Fruit fly (Drosophila melanogaster) whole organism, prepupa: ENCODE data around the gene frc.

Source experiments
- Blimp-1 ChIP-seq: fragments of 200-800 bp; sonication (Bioruptor generic); optimal IDR thresholded peaks from 3 replicates; lab custom pipeline; 2017; ENCODE audit warnings: missing biosample characterization, missing genetic modification characterization, mild to moderate bottlenecking, moderate library complexity, missing genetic modification reagents
- CG10631 ChIP-seq: fragments of 200-800 bp; sonication (Bioruptor generic); optimal IDR thresholded peaks from 2 replicates; lab custom pipeline; 2016; ENCODE audit warnings: missing biosample characterization, missing genetic modification characterization
- CG10669 ChIP-seq: fragments of 200-800 bp; sonication (Bioruptor generic); optimal IDR thresholded peaks from 3 replicates; lab custom pipeline; 2018; ENCODE audit warnings: missing biosample characterization, mild to moderate bottlenecking, missing genetic modification characterization, moderate library complexity
- CG11294 ChIP-seq: fragments of 200-800 bp; sonication (Bioruptor generic); IDR thresholded peaks from 2 replicates; pipeline ENCODE4 v1.3.6; 2022; ENCODE audit warnings: missing biosample characterization, missing genetic modification characterization
- CG11762 ChIP-seq: fragments of 200-800 bp; sonication (Bioruptor generic); optimal IDR thresholded peaks from 3 replicates; lab custom pipeline; 2016; ENCODE audit warnings: missing biosample characterization, missing genetic modification characterization; ENCODE audit not compliant: insufficient read depth
- CG15336 ChIP-seq: fragments of 200-800 bp; sonication (Bioruptor generic); IDR thresholded peaks from 2 replicates; pipeline ENCODE4 v1.3.6; 2022; ENCODE audit warnings: missing biosample characterization, missing genetic modification characterization
- CG1621 ChIP-seq: fragments of 200-800 bp; sonication (Bioruptor generic); optimal IDR thresholded peaks from 3 replicates; lab custom pipeline; 2018; ENCODE audit warnings: missing biosample characterization, mild to moderate bottlenecking, missing genetic modification characterization
- CG16779 ChIP-seq: fragments of 200-800 bp; sonication (Bioruptor generic); optimal IDR thresholded peaks from 3 replicates; lab custom pipeline; 2017; ENCODE audit warnings: missing biosample characterization, mild to moderate bottlenecking, missing genetic modification characterization
- CG3032 ChIP-seq: fragments of 200-800 bp; optimal IDR thresholded peaks from 2 replicates; lab custom pipeline; 2019; ENCODE audit warnings: missing biosample characterization, mild to moderate bottlenecking, missing genetic modification characterization, moderate library complexity
- CG32006 ChIP-seq: fragments of 200-800 bp; sonication (Bioruptor generic); optimal IDR thresholded peaks from 3 replicates; lab custom pipeline; 2017; ENCODE audit warnings: missing biosample characterization, mild to moderate bottlenecking, missing genetic modification characterization
- CG34406 ChIP-seq: fragments of 200-800 bp; sonication (Bioruptor generic); optimal IDR thresholded peaks from 3 replicates; lab custom pipeline; 2016; ENCODE audit warnings: missing biosample characterization, missing genetic modification characterization
- CG3919 ChIP-seq: fragments of 200-800 bp; sonication (Bioruptor generic); optimal IDR thresholded peaks from 3 replicates; lab custom pipeline; 2016; ENCODE audit warnings: missing biosample characterization, missing genetic modification characterization
- CG4318 ChIP-seq: fragments of 200-800 bp; sonication (Bioruptor generic); optimal IDR thresholded peaks from 3 replicates; lab custom pipeline; 2017; ENCODE audit warnings: missing biosample characterization, mild to moderate bottlenecking, missing genetic modification characterization
- CG6792 ChIP-seq: fragments of 200-800 bp; sonication (Bioruptor generic); optimal IDR thresholded peaks from 3 replicates; lab custom pipeline; 2016; ENCODE audit warnings: missing biosample characterization, missing genetic modification characterization
- CG6808 ChIP-seq: fragments of 200-800 bp; sonication (Bioruptor generic); optimal IDR thresholded peaks from 3 replicates; lab custom pipeline; 2017; ENCODE audit warnings: missing biosample characterization, missing genetic modification characterization, mild to moderate bottlenecking, moderate library complexity, missing genetic modification reagents
- CG6854 ChIP-seq: fragments of 200-800 bp; sonication (Bioruptor generic); optimal IDR thresholded peaks from 2 replicates; lab custom pipeline; 2017; ENCODE audit warnings: missing biosample characterization, mild to moderate bottlenecking, missing genetic modification characterization
- CG7368 ChIP-seq: fragments of 200-800 bp; sonication (Bioruptor generic); optimal IDR thresholded peaks from 3 replicates; lab custom pipeline; 2016; ENCODE audit warnings: missing biosample characterization, missing genetic modification characterization
- CG9139 ChIP-seq: fragments of 200-800 bp; sonication (Bioruptor generic); optimal IDR thresholded peaks from 3 replicates; lab custom pipeline; 2017; ENCODE audit warnings: missing biosample characterization, mild to moderate bottlenecking, missing genetic modification characterization
- Eip75B ChIP-seq: fragments of 200-800 bp; sonication (Bioruptor generic); optimal IDR thresholded peaks from 3 replicates; lab custom pipeline; 2016; ENCODE audit warnings: missing biosample characterization, missing genetic modification characterization
- Eip93F ChIP-seq: fragments of 200-800 bp; sonication (Bioruptor generic); optimal IDR thresholded peaks from 2 replicates; lab custom pipeline; 2016; ENCODE audit warnings: missing biosample characterization, mild to moderate bottlenecking, missing genetic modification characterization
- Ets96B ChIP-seq: fragments of 200-800 bp; optimal IDR thresholded peaks from 2 replicates; lab custom pipeline; 2019; ENCODE audit warnings: missing biosample characterization, mild to moderate bottlenecking, missing genetic modification characterization, moderate library complexity
- Gug ChIP-seq: fragments of 200-800 bp; sonication (Bioruptor generic); IDR thresholded peaks from 2 replicates; pipeline ENCODE4 v1.3.6; 2022; ENCODE audit warnings: missing biosample characterization, missing genetic modification characterization
- Hr39 ChIP-seq: fragments of 200-800 bp; sonication (Bioruptor generic); optimal IDR thresholded peaks from 2 replicates; lab custom pipeline; 2016; ENCODE audit warnings: missing biosample characterization, missing genetic modification characterization
- Hr4 ChIP-seq: fragments of 200-800 bp; sonication (Bioruptor generic); optimal IDR thresholded peaks from 3 replicates; lab custom pipeline; 2016; ENCODE audit warnings: missing biosample characterization, missing genetic modification characterization
- Lpt ChIP-seq: fragments of 200-800 bp; sonication (Bioruptor generic); optimal IDR thresholded peaks from 3 replicates; lab custom pipeline; 2016; ENCODE audit warnings: missing biosample characterization, missing genetic modification characterization
- Met ChIP-seq: fragments of 200-800 bp; sonication (Bioruptor generic); optimal IDR thresholded peaks from 3 replicates; lab custom pipeline; 2016; ENCODE audit warnings: missing biosample characterization, missing genetic modification characterization
- OdsH ChIP-seq: fragments of 200-800 bp; sonication (Bioruptor generic); optimal IDR thresholded peaks from 3 replicates; lab custom pipeline; 2016; ENCODE audit warnings: missing biosample characterization, missing genetic modification characterization
- Smox ChIP-seq: fragments of 200-800 bp; sonication (Bioruptor generic); optimal IDR thresholded peaks from 3 replicates; lab custom pipeline; 2016; ENCODE audit warnings: missing biosample characterization, missing genetic modification characterization
- Sox102F ChIP-seq: fragments of 200-800 bp; sonication (Bioruptor generic); optimal IDR thresholded peaks from 2 replicates; lab custom pipeline; 2016; ENCODE audit warnings: missing biosample characterization, mild to moderate bottlenecking, missing genetic modification characterization
- Sox15 ChIP-seq: fragments of 200-800 bp; sonication (Bioruptor generic); optimal IDR thresholded peaks from 3 replicates; lab custom pipeline; 2016; ENCODE audit warnings: missing biosample characterization, missing genetic modification characterization
- acj6 ChIP-seq: fragments of 200-800 bp; sonication (Bioruptor generic); optimal IDR thresholded peaks from 3 replicates; lab custom pipeline; 2016; ENCODE audit warnings: missing biosample characterization, missing genetic modification characterization
- cyc ChIP-seq: fragments of 200-800 bp; sonication (Bioruptor generic); optimal IDR thresholded peaks from 3 replicates; lab custom pipeline; 2016; ENCODE audit warnings: missing biosample characterization, missing genetic modification characterization
- dac ChIP-seq: fragments of 200-800 bp; sonication (Bioruptor generic); optimal IDR thresholded peaks from 2 replicates; lab custom pipeline; 2017; ENCODE audit warnings: missing biosample characterization, mild to moderate bottlenecking, missing genetic modification characterization
- dsx ChIP-seq: fragments of 200-800 bp; optimal IDR thresholded peaks from 3 replicates; lab custom pipeline; 2019; ENCODE audit warnings: missing biosample characterization, mild to moderate bottlenecking, missing genetic modification characterization, moderate library complexity; ENCODE audit not compliant: poor library complexity, severe bottlenecking
- fd59A ChIP-seq: fragments of 200-800 bp; sonication (Bioruptor generic); optimal IDR thresholded peaks from 2 replicates; lab custom pipeline; 2017; ENCODE audit warnings: missing biosample characterization, mild to moderate bottlenecking, missing genetic modification characterization, missing genetic modification reagents
- fkh ChIP-seq: fragments of 200-800 bp; sonication (Bioruptor generic); optimal IDR thresholded peaks from 3 replicates; lab custom pipeline; 2017; ENCODE audit warnings: missing biosample characterization, mild to moderate bottlenecking, missing genetic modification characterization, moderate library complexity
- net ChIP-seq: fragments of 200-800 bp; sonication (Bioruptor generic); optimal IDR thresholded peaks from 3 replicates; lab custom pipeline; 2016; ENCODE audit warnings: missing biosample characterization, missing genetic modification characterization
- pdm3 ChIP-seq: fragments of 200-800 bp; sonication (Bioruptor generic); optimal IDR thresholded peaks from 3 replicates; lab custom pipeline; 2016; ENCODE audit warnings: missing biosample characterization, missing genetic modification characterization
- salr ChIP-seq, 2 experiments: fragments of 200-800 bp; sonication (Bioruptor generic); optimal IDR thresholded peaks; 3 replicates each; lab custom pipeline; 2016 to 2018; ENCODE audit warnings: missing biosample characterization in 2 of 2, missing genetic modification characterization in 2 of 2, mild to moderate bottlenecking in 1 of 2
- spab ChIP-seq: fragments of 200-800 bp; sonication (Bioruptor generic); optimal IDR thresholded peaks from 2 replicates; lab custom pipeline; 2017; ENCODE audit warnings: missing biosample characterization, mild to moderate bottlenecking, missing genetic modification characterization, missing genetic modification reagents
- svp ChIP-seq: fragments of 200-800 bp; sonication (Bioruptor generic); peaks from one replicate; lab custom pipeline; 2016; ENCODE audit warnings: missing biosample characterization, missing genetic modification characterization
- vri ChIP-seq: fragments of 200-800 bp; sonication (Bioruptor generic); optimal IDR thresholded peaks from 3 replicates; lab custom pipeline; 2016; ENCODE audit warnings: missing biosample characterization, mild to moderate bottlenecking, missing genetic modification characterization

frc gene

dm6 chr3L:17444569-17444968, 11.6 kb upstream of the frc start:
- no peak for TF ChIP-seq Hr39
- no peak for TF ChIP-seq Met
- TF ChIP-seq fd59A (GFP tag; lab: Kevin White, UChicago) = no peak
- no peak for TF ChIP-seq vri (GFP tag; lab: Kevin White, UChicago)
- TF ChIP-seq dsx (GFP tag; lab: Kevin White, UChicago) = no peak
- no peak for TF ChIP-seq dac
- TF ChIP-seq CG3032 = no peak

dm6 chr3L:17441602-17442001, 8.6 kb upstream of the frc start:
- TF ChIP-seq CG16779 (tag; lab: Kevin White, UChicago) = no peak
- TF ChIP-seq Eip93F (GFP tag; lab: Kevin White, UChicago) = no peak

dm6 chr3L:17438872-17439495, 6.0 kb upstream of the frc start, which contains the start of gene CG18265:
Gene CG18265 (plus strand): TSS chr3L:17439401.
- TF ChIP-seq CG11294 (GFP tag; lab: Robert Waterston, UW) (no peak), CG16779 (tag; lab: Kevin White, UChicago) (no peak), Sox15 (GFP tag; lab: Kevin White, UChicago) (no peak), CG7368 (GFP tag; lab: Kevin White, UChicago) (peak; percentile 4), net (GFP tag; lab: Kevin White, UChicago) (no peak)

dm6 chr3L:17436331-17436730, 3.3 kb upstream of the frc start, which contains the start of gene CG12229:
Gene CG12229 (minus strand): TSS chr3L:17436431.
- TF ChIP-seq CG11762 = no peak
- no peak for TF ChIP-seq Smox (GFP tag; lab: Kevin White, UChicago)
- TF ChIP-seq CG16779 (tag; lab: Kevin White, UChicago) = no peak
- no peak for TF ChIP-seq CG34406 (GFP tag; lab: Kevin White, UChicago)
- no peak for TF ChIP-seq OdsH
- no peak for TF ChIP-seq Gug (GFP tag; lab: Robert Waterston, UW)
- no peak for TF ChIP-seq net (GFP tag; lab: Kevin White, UChicago)
- TF ChIP-seq dac = no peak
- no peak for TF ChIP-seq CG7368 (GFP tag; lab: Kevin White, UChicago)
- TF ChIP-seq CG32006 (GFP tag; lab: Kevin White, UChicago) = no peak
- no peak for TF ChIP-seq CG3919 (GFP tag; lab: Kevin White, UChicago)
- no peak for TF ChIP-seq CG6808
- no peak for TF ChIP-seq Blimp-1
- no peak for TF ChIP-seq svp (GFP tag; lab: Kevin White, UChicago)
- no peak for TF ChIP-seq acj6 (GFP tag; lab: Kevin White, UChicago)

DNA sequence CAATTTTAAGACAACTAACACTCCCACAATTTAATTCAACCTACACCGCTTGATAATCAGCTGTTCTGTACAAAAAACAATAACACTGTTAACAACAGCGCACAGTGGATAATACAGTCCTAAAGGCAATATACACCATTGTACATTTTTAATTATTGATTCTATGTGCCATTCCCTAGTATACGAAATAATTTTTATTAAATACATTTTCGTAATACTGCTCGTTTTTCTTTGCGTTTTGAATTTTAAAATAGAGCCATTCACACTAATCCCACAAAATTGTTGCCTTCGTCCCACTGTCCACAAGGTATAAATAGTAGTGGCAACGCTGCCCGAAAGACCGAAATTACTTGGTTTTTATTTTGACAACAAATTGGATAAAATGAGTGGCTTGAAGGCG, 565 bp upstream of the frc start, which contains the start of the genes Coq4 and CG32176:
Coq4 (minus strand) TSS at position 67 of the 400 bp plus-strand sequence.
CG32176 (plus strand) TSS at position 314 of the 400 bp plus-strand sequence.
- TF ChIP-seq CG34406 (GFP tag; lab: Kevin White, UChicago) (peak; percentile 96), Sox102F (GFP tag; lab: Kevin White, UChicago) (peak; percentile 98), Sox15 (GFP tag; lab: Kevin White, UChicago) (peak; percentile 97), Gug (GFP tag; lab: Robert Waterston, UW) (peak; percentile 96), CG4318 (peak; percentile 95), Lpt (GFP tag; lab: Kevin White, UChicago) (peak; percentile 96), net (GFP tag; lab: Kevin White, UChicago) (peak; percentile 98), Eip75B (GFP tag; lab: Kevin White, UChicago) (peak; percentile 97), fkh (GFP tag; lab: Kevin White, UChicago) (peak; percentile 79), CG6792 (GFP tag; lab: Kevin White, UChicago) (peak; percentile 97), CG15336 (GFP tag; lab: Robert Waterston, UW) (peak; percentile 94), salr (GFP tag; optimal IDR thresholded peaks at IDR 0.05; lab: Kevin White, UChicago) (peak; percentile 93 to 95), CG9139 (GFP tag; lab: Kevin White, UChicago) (peak; percentile 82), CG10631 (GFP tag; lab: Kevin White, UChicago) (peak; percentile 98), CG6854 (GFP tag; lab: Kevin White, UChicago) (peak; percentile 85), Blimp-1 (peak; percentile 78), CG1621 (tag; lab: Kevin White, UChicago) (peak; percentile 94), CG6808 (peak; percentile 86), vri (GFP tag; lab: Kevin White, UChicago) (peak; percentile 94), Hr4 (GFP tag; lab: Kevin White, UChicago) (peak; percentile 99), dac (peak; percentile 93), cyc (GFP tag; lab: Kevin White, UChicago) (peak; percentile 98), CG10669 (GFP tag; lab: Kevin White, UChicago) (peak; percentile 94), Ets96B (tag; lab: Kevin White, UChicago) (peak; percentile 95), pdm3 (GFP tag; lab: Kevin White, UChicago) (peak; percentile 99), spab (GFP tag; lab: Kevin White, UChicago) (peak; percentile 86)
